Worm (Caenorhabditis elegans) whole organism, L4 larva: ENCODE data around the gene gldi-5.
A peak's percentile ranks its signal among the peaks of the same experiment; 100 is the strongest.

Experiments
- D1046.2 ChIP-seq: fragments of 200-800 bp; sonication (Bioruptor generic); IDR thresholded peaks from 2 replicates; pipeline ENCODE4 v1.3.6; 2022; ENCODE audit warnings: missing genetic modification characterization, missing compliant biosample characterization
- T20F7.1 ChIP-seq: fragments of 200-800 bp; sonication (Bioruptor generic); optimal IDR thresholded peaks from 2 replicates; lab custom pipeline; 2018; ENCODE audit warnings: mild to moderate bottlenecking, missing genetic modification characterization, missing compliant biosample characterization
- Y105C5A.15 ChIP-seq: fragments of 200-800 bp; sonication (Bioruptor generic); IDR thresholded peaks from 2 replicates; pipeline ENCODE4 v1.3.6; 2022; ENCODE audit warnings: missing genetic modification characterization, missing compliant biosample characterization
- Y75B8A.6 ChIP-seq: fragments of 200-800 bp; sonication (Bioruptor generic); IDR thresholded peaks from 2 replicates; pipeline ENCODE4 v1.3.6; 2022; ENCODE audit warnings: missing genetic modification reagents, missing genetic modification characterization, missing compliant biosample characterization
- ZK546.5 ChIP-seq, 2 experiments: sonication (generic microtip); optimal IDR thresholded peaks; 2 replicates each; lab custom pipeline; 2017; ENCODE audit warnings: missing biosample characterization in 2 of 2, missing genetic modification characterization in 2 of 2
- aha-1 ChIP-seq: fragments of 150-350 bp; peaks from one replicate; lab custom pipeline; 2014; ENCODE audit warnings: missing biosample characterization, missing genetic modification characterization
- ceh-44 ChIP-seq: fragments of 200-800 bp; sonication (Bioruptor generic); IDR thresholded peaks from 2 replicates; pipeline ENCODE4 v1.3.6; 2022; ENCODE audit warnings: missing genetic modification reagents, missing genetic modification characterization, missing compliant biosample characterization
- ceh-62 ChIP-seq: sonication (generic microtip); optimal IDR thresholded peaks from 2 replicates; lab custom pipeline; 2017; ENCODE audit warnings: missing biosample characterization, missing genetic modification characterization
- ceh-82 ChIP-seq: sonication (generic microtip); optimal IDR thresholded peaks from 2 replicates; lab custom pipeline; 2017; ENCODE audit warnings: missing biosample characterization, missing genetic modification characterization
- daf-12 ChIP-seq: fragments of 150-350 bp; optimal IDR thresholded peaks from 2 replicates; lab custom pipeline; 2014; ENCODE audit warnings: missing biosample characterization, missing genetic modification reagents, missing genetic modification characterization
- dmd-8 ChIP-seq: fragments of 200-800 bp; sonication (Bioruptor generic); IDR thresholded peaks from 2 replicates; pipeline ENCODE4 v1.3.6; 2022; ENCODE audit warnings: missing genetic modification characterization, missing compliant biosample characterization
- dmd-9 ChIP-seq: fragments of 200-800 bp; sonication (Bioruptor generic); IDR thresholded peaks from 2 replicates; pipeline ENCODE4 v1.3.6; 2022; ENCODE audit warnings: missing genetic modification reagents, missing genetic modification characterization, missing compliant biosample characterization
- dve-1 ChIP-seq: sonication (generic microtip); optimal IDR thresholded peaks from 2 replicates; lab custom pipeline; 2017; ENCODE audit warnings: antibody characterized with exemption, mild to moderate bottlenecking, missing genetic modification characterization, missing compliant biosample characterization; ENCODE audit not compliant: insufficient read depth
- fkh-10 ChIP-seq: fragments of 150-350 bp; optimal IDR thresholded peaks from 2 replicates; lab custom pipeline; 2014; ENCODE audit warnings: missing biosample characterization, missing genetic modification reagents, missing genetic modification characterization
- hif-1 ChIP-seq, 2 experiments: sonication (generic microtip); optimal IDR thresholded peaks; 2 replicates each; lab custom pipeline; 2016 to 2017; ENCODE audit warnings: missing compliant biosample characterization in 2 of 2, missing genetic modification characterization in 2 of 2, missing genetic modification reagents in 2 of 2, missing genotype in 2 of 2, mild to moderate bottlenecking in 1 of 2
- hlh-11 ChIP-seq: fragments of 200-800 bp; sonication (Bioruptor generic); optimal IDR thresholded peaks from 2 replicates; lab custom pipeline; 2018; ENCODE audit warnings: mild to moderate bottlenecking, missing genetic modification characterization, missing compliant biosample characterization
- hlh-30 ChIP-seq: sonication (generic microtip); optimal IDR thresholded peaks from 2 replicates; lab custom pipeline; 2017; ENCODE audit warnings: antibody characterized with exemption, mild to moderate bottlenecking, missing genetic modification characterization, missing compliant biosample characterization; ENCODE audit not compliant: insufficient read depth
- jun-1 ChIP-seq: fragments of 150-350 bp; optimal IDR thresholded peaks from 2 replicates; lab custom pipeline; 2014; ENCODE audit warnings: missing biosample characterization, missing genetic modification reagents, missing genetic modification characterization
- lin-13 ChIP-seq: fragments of 150-350 bp; optimal IDR thresholded peaks from 2 replicates; lab custom pipeline; 2014; ENCODE audit warnings: missing biosample characterization, missing genetic modification reagents, missing genetic modification characterization
- lin-15B ChIP-seq: fragments of 150-350 bp; sonication (generic microtip); optimal IDR thresholded peaks from 3 replicates; lab custom pipeline; 2014; ENCODE audit warnings: missing biosample characterization, missing genetic modification characterization
- lin-29 ChIP-seq: fragments of 200-800 bp; sonication (Bioruptor generic); IDR thresholded peaks from 2 replicates; pipeline ENCODE4 v1.3.6; 2022; ENCODE audit warnings: missing genetic modification reagents, missing genetic modification characterization, missing compliant biosample characterization
- mep-1 ChIP-seq: fragments of 150-350 bp; sonication (generic microtip); optimal IDR thresholded peaks from 3 replicates; lab custom pipeline; 2014; ENCODE audit warnings: missing biosample characterization, missing genetic modification characterization
- nhr-102 ChIP-seq: sonication (generic microtip); optimal IDR thresholded peaks from 2 replicates; lab custom pipeline; 2016; ENCODE audit warnings: mild to moderate bottlenecking, missing genetic modification characterization, moderate library complexity, missing compliant biosample characterization
- nhr-28 ChIP-seq: fragments of 150-350 bp; optimal IDR thresholded peaks from 2 replicates; lab custom pipeline; 2014; ENCODE audit warnings: missing biosample characterization, missing genetic modification characterization
- nhr-77 ChIP-seq: fragments of 150-350 bp; optimal IDR thresholded peaks from 2 replicates; lab custom pipeline; 2014; ENCODE audit warnings: missing biosample characterization, missing genetic modification characterization
- php-3 ChIP-seq: fragments of 200-800 bp; sonication (Bioruptor generic); IDR thresholded peaks from 2 replicates; pipeline ENCODE4 v1.3.6; 2022; ENCODE audit warnings: missing genetic modification reagents, missing genetic modification characterization, missing compliant biosample characterization
- rbr-2 ChIP-seq: sonication (generic microtip); optimal IDR thresholded peaks from 2 replicates; lab custom pipeline; 2016; ENCODE audit warnings: missing genotype, missing genetic modification characterization, missing compliant biosample characterization
- sdz-12 ChIP-seq: fragments of 200-800 bp; sonication (Bioruptor generic); optimal IDR thresholded peaks from 2 replicates; lab custom pipeline; 2018; ENCODE audit warnings: mild to moderate bottlenecking, missing genetic modification characterization, missing compliant biosample characterization
- skn-1 ChIP-seq: fragments of 150-350 bp; optimal IDR thresholded peaks from 2 replicates; lab custom pipeline; 2014; ENCODE audit warnings: missing biosample characterization, missing genetic modification characterization
- spr-3 ChIP-seq: fragments of 200-800 bp; sonication (Bioruptor generic); optimal IDR thresholded peaks from 2 replicates; lab custom pipeline; 2018; ENCODE audit warnings: mild to moderate bottlenecking, missing genetic modification characterization, missing compliant biosample characterization
- tag-97 ChIP-seq: fragments of 200-800 bp; sonication (Bioruptor generic); IDR thresholded peaks from 2 replicates; pipeline ENCODE4 v1.3.6; 2022; ENCODE audit warnings: missing genetic modification characterization, missing compliant biosample characterization
- tra-1 ChIP-seq: fragments of 200-800 bp; sonication (Bioruptor generic); IDR thresholded peaks from 2 replicates; pipeline ENCODE4 v1.3.6; 2022; ENCODE audit warnings: missing genetic modification reagents, missing genetic modification characterization, missing compliant biosample characterization
- unc-130 ChIP-seq: sonication (generic microtip); optimal IDR thresholded peaks from 2 replicates; lab custom pipeline; 2016; ENCODE audit warnings: missing genetic modification reagents, missing genetic modification characterization, missing compliant biosample characterization
- unc-62 ChIP-seq, 3 experiments: fragments of 150-350 bp in 1 of 3; sonication (generic microtip); optimal IDR thresholded peaks in 2 of 3; peaks in 1 of 3; 1 replicate in 1 of 3; 2 replicates in 2 of 3; lab custom pipeline; 2014 to 2017; ENCODE audit warnings: missing biosample characterization in 3 of 3, missing genetic modification characterization in 3 of 3, missing genetic modification reagents in 3 of 3, missing genotype in 1 of 3
- zfp-3 ChIP-seq: fragments of 200-800 bp; sonication (Bioruptor generic); conservative IDR thresholded peaks from 2 replicates; pipeline ENCODE4 v1.3.6; 2022; ENCODE audit warnings: missing genetic modification reagents, missing genetic modification characterization, missing compliant biosample characterization

gldi-5 gene

ce11 chrIII:3694572-3694971 is 31.7 kb downstream of the gldi-5 start, which contains the start of gene npr-15:
TSS of gene npr-15 (minus strand) at chrIII:3694672.
- TF ChIP-seq daf-12 (tag; lab: Kevin White, UChicago): no peak
- no peak for TF ChIP-seq sdz-12 (GFP tag; lab: Kevin White, UChicago)
- no peak for TF ChIP-seq ceh-82 (tag; lab: Kevin White, UChicago)
- TF ChIP-seq hlh-11 (tag; lab: Kevin White, UChicago): no peak
- no peak for TF ChIP-seq dmd-8
- no peak for TF ChIP-seq php-3
- no peak for TF ChIP-seq hlh-30 (tag; lab: Kevin White, UChicago)
- TF ChIP-seq tra-1 (GFP tag; lab: Robert Waterston, UW): no peak
- TF ChIP-seq tag-97: no peak
- no peak for TF ChIP-seq nhr-77 (tag; lab: Kevin White, UChicago)
- TF ChIP-seq skn-1 (tag; lab: Kevin White, UChicago): no peak
- no peak for TF ChIP-seq Y75B8A.6

- no peak for TF ChIP-seq nhr-102 (tag; lab: Kevin White, UChicago)
- peak; percentile 70 for TF ChIP-seq aha-1
These were observed 33.8 kb downstream of the gldi-5 start for ce11 chrIII:3692516-3692915.

ce11 chrIII:3682869-3683403 is 43.4 kb downstream of the gldi-5 start:
- peak; percentile 91 for TF ChIP-seq aha-1
- TF ChIP-seq fkh-10 (GFP tag; lab: Kevin White, UChicago): no peak
- TF ChIP-seq ZK546.5 (tag; optimal IDR thresholded peaks at IDR 0.05; lab: Kevin White, UChicago): no peak
- no peak for TF ChIP-seq nhr-28 (tag; lab: Kevin White, UChicago)
- peak; percentile 0 for TF ChIP-seq dve-1 (tag; lab: Kevin White, UChicago)

ce11 chrIII:3681351-3681938 is 44.9 kb downstream of the gldi-5 start:
- no peak for TF ChIP-seq ceh-44 (GFP tag; lab: Robert Waterston, UW)
- TF ChIP-seq D1046.2 (GFP tag; lab: Robert Waterston, UW): no peak
- TF ChIP-seq mep-1 (tag; lab: Kevin White, UChicago): peak; percentile 17
- TF ChIP-seq hif-1 (tag; optimal IDR thresholded peaks at IDR 0.05; lab: Kevin White, UChicago): no peak
- TF ChIP-seq dmd-9: no peak
- TF ChIP-seq lin-29: no peak
- no peak for TF ChIP-seq ceh-62 (tag; lab: Kevin White, UChicago)
- TF ChIP-seq lin-15B (tag; lab: Kevin White, UChicago): no peak
- TF ChIP-seq spr-3 (GFP tag; lab: Kevin White, UChicago): no peak
- TF ChIP-seq ZK546.5 (tag; optimal IDR thresholded peaks at IDR 0.05; lab: Kevin White, UChicago): no peak
- no peak for TF ChIP-seq unc-130 (GFP tag; lab: Kevin White, UChicago)
- TF ChIP-seq unc-62 (GFP tag; optimal IDR thresholded peaks at IDR 0.05 in 1 of 2; lab: Kevin White, UChicago): peak in 1 of 2 experiments; percentile 8
- TF ChIP-seq unc-62 (tag; optimal IDR thresholded peaks at IDR 0.05; lab: Kevin White, UChicago): no peak
- TF ChIP-seq rbr-2 (tag; lab: Kevin White, UChicago): peak; percentile 31
- peak; percentile 48 for TF ChIP-seq aha-1
- no peak for TF ChIP-seq lin-13 (GFP tag; lab: Kevin White, UChicago)
- TF ChIP-seq Y105C5A.15: no peak
- no peak for TF ChIP-seq T20F7.1 (GFP tag; lab: Kevin White, UChicago)
- no peak for TF ChIP-seq jun-1 (tag; lab: Kevin White, UChicago)
- no peak for TF ChIP-seq zfp-3 (GFP tag; lab: Robert Waterston, UW)
